Fruit fly (Drosophila melanogaster): ENCODE results near the gene sls.

Gene sls

DNA sequence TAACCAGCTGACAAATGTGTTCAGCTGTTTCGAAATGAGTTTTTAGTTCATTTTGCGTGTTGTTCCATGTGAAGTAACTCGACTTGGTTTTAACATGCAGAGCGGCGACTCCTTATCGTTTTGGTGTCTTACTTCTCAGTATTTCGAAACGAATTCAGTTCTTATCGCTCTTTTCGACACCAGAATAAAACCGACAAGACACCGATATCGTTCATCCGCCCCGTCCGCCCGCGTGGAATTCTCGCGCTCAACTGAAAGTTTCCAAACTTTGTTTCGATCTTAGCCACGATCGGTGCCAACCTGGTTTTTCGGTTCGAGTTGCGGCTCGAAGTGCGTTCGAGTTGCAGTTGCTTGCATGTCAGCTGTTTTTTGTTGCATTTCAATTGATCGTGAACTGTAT is 48.2 kb upstream of the sls start, which contains the start of gene CG15822 (continued):
- TF ChIP-seq CG10565 (GFP tag; optimal IDR thresholded peaks at IDR 0.05) (no peak), Hey (tag; optimal IDR thresholded peaks at IDR 0.05) (no peak), CG8281 (tag; optimal IDR thresholded peaks at IDR 0.05) (no peak), pb (GFP tag; optimal IDR thresholded peaks at IDR 0.05) (no peak), CG2120 (GFP tag; optimal IDR thresholded peaks at IDR 0.05) (no peak), Hr39 (optimal IDR thresholded peaks at IDR 0.05) (no peak), pros (GFP tag; optimal IDR thresholded peaks at IDR 0.05) (peak; percentile 27), zen2 (GFP tag; IDR thresholded peaks at IDR 0.05; ENCODE audit: partially characterized antibody) (0 out of 3 replicates have a peak, but pooled peaks have one; percentile 28), ase (GFP tag; IDR thresholded peaks at IDR 0.05) (no peak), CG5180 (GFP tag; optimal IDR thresholded peaks at IDR 0.05) (peak; percentile 99), CG4404 (GFP tag; IDR thresholded peaks at IDR 0.05) (no peak), CG12942 (GFP tag; optimal IDR thresholded peaks at IDR 0.05) (no peak), CG8290 (GFP tag; optimal IDR thresholded peaks at IDR 0.05) (no peak), CG8290 (tag; optimal IDR thresholded peaks at IDR 0.05) (peak in 1 of 2 experiments; percentile 19), mam (GFP tag; optimal IDR thresholded peaks at IDR 0.05) (no peak), Jarid2 (GFP tag; optimal IDR thresholded peaks at IDR 0.05) (peak; percentile 89), dysf (GFP tag; IDR thresholded peaks at IDR 0.05) (no peak), CG6254 (GFP tag; optimal IDR thresholded peaks at IDR 0.05) (no peak), ara (GFP tag; IDR thresholded peaks at IDR 0.05) (no peak), Antp (GFP tag; optimal IDR thresholded peaks at IDR 0.05) (no peak), CG13287 (GFP tag; IDR thresholded peaks at IDR 0.05; ENCODE audit: partially characterized antibody) (peak; percentile 33; the same call in 1 of the 2 replicates), CG10543 (GFP tag; optimal IDR thresholded peaks at IDR 0.05) (no peak), Blimp-1 (GFP tag; optimal IDR thresholded peaks at IDR 0.05) (no peak), Kr (GFP tag; optimal IDR thresholded peaks at IDR 0.05) (no peak), CG31224 (GFP tag; IDR thresholded peaks at IDR 0.05) (no peak), repo (GFP tag; optimal IDR thresholded peaks at IDR 0.05) (no peak), PHDP (tag; optimal IDR thresholded peaks at IDR 0.05) (no peak), CG13624 (GFP tag; optimal IDR thresholded peaks at IDR 0.05) (no peak)

DNA sequence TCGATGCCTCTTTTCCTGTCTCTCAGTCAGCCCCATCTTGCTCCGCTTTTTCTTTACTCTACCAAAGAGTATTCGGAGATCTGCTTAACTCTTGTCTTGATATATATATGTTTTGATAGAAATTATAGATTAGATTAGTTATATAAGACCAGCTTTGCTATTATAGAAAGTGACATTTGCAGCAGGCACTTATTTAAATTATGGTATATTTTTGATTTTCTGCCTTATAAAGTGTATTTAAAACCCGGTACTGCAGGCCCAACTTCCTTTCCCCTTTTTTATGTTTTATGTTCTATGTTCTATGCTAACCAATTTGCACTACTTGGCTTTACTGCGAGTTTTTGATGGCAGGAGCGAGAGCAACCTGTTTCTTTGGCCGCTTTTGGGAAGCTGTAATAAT is 47.2 kb upstream of the sls start:
- TF ChIP-seq Kr (GFP tag; optimal IDR thresholded peaks at IDR 0.05) (no peak), Dp (GFP tag; optimal IDR thresholded peaks at IDR 0.05) (no peak), Bdp1 (GFP tag; optimal IDR thresholded peaks at IDR 0.05) (no peak), gem (tag; optimal IDR thresholded peaks at IDR 0.05) (no peak), Pdp1 (GFP tag; optimal IDR thresholded peaks at IDR 0.05) (peak in 1 of 2 experiments; percentile 33), Drgx (GFP tag; IDR thresholded peaks at IDR 0.05) (peak; percentile 55; the same call in 1 of the 2 replicates), D19B (GFP tag; optimal IDR thresholded peaks at IDR 0.05) (no peak), Hr78 (GFP tag; optimal IDR thresholded peaks at IDR 0.05) (no peak), Adf1 (GFP tag; IDR thresholded peaks at IDR 0.05) (no peak), Nf-YC (tag; optimal IDR thresholded peaks at IDR 0.05) (no peak), CG17802 (tag; optimal IDR thresholded peaks at IDR 0.05) (no peak), Xbp1 (GFP tag; optimal IDR thresholded peaks at IDR 0.05) (no peak), CG12659 (GFP tag; optimal IDR thresholded peaks at IDR 0.05) (no peak)
